Worm (Caenorhabditis elegans) whole organism, L1 larva: ENCODE measurements around the gene ceh-76.
A peak's percentile ranks its signal among the peaks of the same experiment; 100 is the strongest.

Source experiments
- C04F5.9 ChIP-seq: sonication (generic microtip); optimal IDR thresholded peaks from 2 replicates; lab custom pipeline; 2016; ENCODE audit warnings: missing genetic modification characterization, missing compliant biosample characterization
- C16A3.4 ChIP-seq: fragments of 150-350 bp; optimal IDR thresholded peaks from 2 replicates; lab custom pipeline; 2014; ENCODE audit warnings: missing biosample characterization, missing genetic modification characterization
- F16B12.6 ChIP-seq: fragments of 150-350 bp; optimal IDR thresholded peaks from 2 replicates; lab custom pipeline; 2014; ENCODE audit warnings: missing biosample characterization, missing genetic modification characterization
- Y116A8C.19 ChIP-seq: sonication (generic microtip); optimal IDR thresholded peaks from 2 replicates; lab custom pipeline; 2016; ENCODE audit warnings: missing compliant biosample characterization, missing genetic modification characterization, borderline replicate concordance
- alr-1 ChIP-seq: fragments of 200-800 bp; sonication (Bioruptor generic); optimal IDR thresholded peaks from 2 replicates; lab custom pipeline; 2018; ENCODE audit warnings: borderline replicate concordance, mild to moderate bottlenecking, missing genetic modification characterization, missing compliant biosample characterization
- aly-2 ChIP-seq: fragments of 150-350 bp; optimal IDR thresholded peaks from 2 replicates; lab custom pipeline; 2014; ENCODE audit warnings: missing biosample characterization, missing genetic modification characterization
- ama-1 ChIP-seq: fragments of 150-350 bp; optimal IDR thresholded peaks from 2 replicates; lab custom pipeline; 2014
- ceh-82 ChIP-seq, 3 experiments: fragments of 150-350 bp in 1 of 3; sonication (generic microtip) in 2 of 3; optimal IDR thresholded peaks; 2 replicates each; lab custom pipeline; 2014 to 2017; ENCODE audit warnings: missing biosample characterization in 3 of 3, missing genetic modification characterization in 3 of 3
- ceh-88 ChIP-seq: fragments of 200-800 bp; sonication (Bioruptor generic); IDR thresholded peaks from 2 replicates; pipeline ENCODE4 v1.3.6; 2022; ENCODE audit warnings: missing genetic modification characterization, missing compliant biosample characterization
- ceh-90 ChIP-seq: sonication (generic microtip); optimal IDR thresholded peaks from 2 replicates; lab custom pipeline; 2016; ENCODE audit warnings: missing genetic modification characterization, missing compliant biosample characterization
- dsc-1 ChIP-seq: sonication (generic microtip); optimal IDR thresholded peaks from 2 replicates; lab custom pipeline; 2016; ENCODE audit warnings: mild to moderate bottlenecking, missing genetic modification characterization, missing compliant biosample characterization
- efl-1 ChIP-seq, 4 experiments: fragments of 150-350 bp; optimal IDR thresholded peaks in 3 of 4; peaks in 1 of 4; 1 replicate in 1 of 4; 2 replicates in 3 of 4; lab custom pipeline; 2014; ENCODE audit warnings: missing biosample characterization in 2 of 4, missing genetic modification characterization in 2 of 4, missing genetic modification reagents in 2 of 4
- efl-3 ChIP-seq: fragments of 200-800 bp; sonication (Bioruptor generic); optimal IDR thresholded peaks from 2 replicates; lab custom pipeline; 2018; ENCODE audit warnings: mild to moderate bottlenecking, missing genetic modification characterization, missing compliant biosample characterization
- egl-13 ChIP-seq: sonication (generic microtip); optimal IDR thresholded peaks from 2 replicates; lab custom pipeline; 2016; ENCODE audit warnings: missing genotype, missing genetic modification reagents, missing genetic modification characterization, missing compliant biosample characterization
- ets-5 ChIP-seq: fragments of 200-800 bp; sonication (Bioruptor generic); IDR thresholded peaks from 2 replicates; pipeline ENCODE4 v1.3.6; 2022; ENCODE audit warnings: missing genetic modification characterization, missing compliant biosample characterization
- fkh-8 ChIP-seq: sonication (generic microtip); optimal IDR thresholded peaks from 2 replicates; lab custom pipeline; 2016; ENCODE audit warnings: mild to moderate bottlenecking, missing genetic modification characterization, missing compliant biosample characterization
- fos-1 ChIP-seq: fragments of 150-350 bp; optimal IDR thresholded peaks from 2 replicates; lab custom pipeline; 2014; ENCODE audit warnings: missing biosample characterization, missing genetic modification characterization
- grh-1 ChIP-seq: fragments of 200-800 bp; sonication (Bioruptor generic); IDR thresholded peaks from 2 replicates; pipeline ENCODE4 v1.3.6; 2022; ENCODE audit warnings: missing genetic modification reagents, missing genetic modification characterization, missing compliant biosample characterization
- hlh-17 ChIP-seq: fragments of 200-800 bp; sonication (Bioruptor generic); optimal IDR thresholded peaks from 2 replicates; lab custom pipeline; 2018; ENCODE audit warnings: missing genetic modification characterization, mild to moderate bottlenecking, missing compliant biosample characterization, moderate library complexity, borderline replicate concordance
- irx-1 ChIP-seq: sonication (generic microtip); optimal IDR thresholded peaks from 2 replicates; lab custom pipeline; 2016; ENCODE audit warnings: missing genetic modification characterization, missing compliant biosample characterization
- jun-1 ChIP-seq: fragments of 150-350 bp; optimal IDR thresholded peaks from 2 replicates; lab custom pipeline; 2014; ENCODE audit warnings: missing biosample characterization, missing genetic modification reagents, missing genetic modification characterization
- lin-13 ChIP-seq: fragments of 150-350 bp; optimal IDR thresholded peaks from 2 replicates; lab custom pipeline; 2014; ENCODE audit warnings: missing biosample characterization, missing genetic modification reagents, missing genetic modification characterization
- lin-14 ChIP-seq: fragments of 200-800 bp; sonication (Bioruptor generic); optimal IDR thresholded peaks from 2 replicates; lab custom pipeline; 2018; ENCODE audit warnings: mild to moderate bottlenecking, missing genetic modification characterization, moderate library complexity, missing compliant biosample characterization
- lin-35 ChIP-seq, 2 experiments: fragments of 150-350 bp; optimal IDR thresholded peaks; 2 replicates each; lab custom pipeline; 2014; ENCODE audit warnings: missing biosample characterization in 2 of 2, missing genetic modification characterization in 2 of 2, missing genetic modification reagents in 2 of 2
- lin-39 ChIP-seq: fragments of 150-350 bp; optimal IDR thresholded peaks from 2 replicates; lab custom pipeline; 2014; ENCODE audit warnings: missing biosample characterization, missing genetic modification reagents, missing genetic modification characterization
- lsy-2 ChIP-seq, 2 experiments: fragments of 150-350 bp; optimal IDR thresholded peaks; 2 replicates each; lab custom pipeline; 2014; ENCODE audit warnings: missing biosample characterization in 2 of 2, missing genetic modification characterization in 2 of 2
- mab-9 ChIP-seq: fragments of 200-800 bp; sonication (Bioruptor generic); IDR thresholded peaks from 2 replicates; pipeline ENCODE4 v1.3.6; 2022; ENCODE audit warnings: missing genetic modification reagents, missing genetic modification characterization, missing compliant biosample characterization
- mep-1 ChIP-seq: fragments of 150-350 bp; optimal IDR thresholded peaks from 2 replicates; lab custom pipeline; 2014; ENCODE audit warnings: missing biosample characterization, missing genetic modification characterization
- nhr-19 ChIP-seq: fragments of 200-800 bp; sonication (Bioruptor generic); conservative IDR thresholded peaks from 2 replicates; pipeline ENCODE4 v1.3.6; 2022; ENCODE audit warnings: missing genetic modification characterization, missing compliant biosample characterization
- nhr-20 ChIP-seq: sonication (generic microtip); optimal IDR thresholded peaks from 2 replicates; lab custom pipeline; 2016; ENCODE audit warnings: mild to moderate bottlenecking, missing genetic modification characterization, missing compliant biosample characterization
- nhr-237 ChIP-seq: fragments of 150-350 bp; optimal IDR thresholded peaks from 2 replicates; lab custom pipeline; 2014; ENCODE audit warnings: missing biosample characterization, missing genetic modification characterization
- nhr-28 ChIP-seq: fragments of 150-350 bp; optimal IDR thresholded peaks from 2 replicates; lab custom pipeline; 2014; ENCODE audit warnings: missing biosample characterization, missing genetic modification characterization
- nhr-47 ChIP-seq: sonication (generic microtip); optimal IDR thresholded peaks from 2 replicates; lab custom pipeline; 2016; ENCODE audit warnings: mild to moderate bottlenecking, missing genetic modification characterization, moderate library complexity, missing compliant biosample characterization
- nhr-71 ChIP-seq: sonication (generic microtip); optimal IDR thresholded peaks from 2 replicates; lab custom pipeline; 2016; ENCODE audit warnings: mild to moderate bottlenecking, missing genetic modification characterization, moderate library complexity, missing compliant biosample characterization
- nhr-77 ChIP-seq: fragments of 150-350 bp; optimal IDR thresholded peaks from 2 replicates; lab custom pipeline; 2014; ENCODE audit warnings: missing biosample characterization, missing genetic modification characterization
- nhr-85 ChIP-seq: sonication (generic microtip); peaks from one replicate; lab custom pipeline; 2016; ENCODE audit warnings: missing genetic modification characterization, inconsistent platforms, missing compliant biosample characterization
- nhr-90 ChIP-seq: sonication (generic microtip); optimal IDR thresholded peaks from 2 replicates; lab custom pipeline; 2016; ENCODE audit warnings: mild to moderate bottlenecking, missing genetic modification characterization, missing compliant biosample characterization; ENCODE audit not compliant: poor library complexity
- pax-3 ChIP-seq: fragments of 200-800 bp; sonication (Bioruptor generic); optimal IDR thresholded peaks from 2 replicates; lab custom pipeline; 2018; ENCODE audit warnings: mild to moderate bottlenecking, missing genetic modification characterization, moderate library complexity, missing compliant biosample characterization
- rnt-1 ChIP-seq: sonication (generic microtip); optimal IDR thresholded peaks from 2 replicates; lab custom pipeline; 2016; ENCODE audit warnings: mild to moderate bottlenecking, missing genetic modification characterization, moderate library complexity, missing compliant biosample characterization
- snu-23 ChIP-seq: sonication (generic microtip); optimal IDR thresholded peaks from 2 replicates; lab custom pipeline; 2016; ENCODE audit warnings: missing genetic modification characterization, missing compliant biosample characterization
- sox-4 ChIP-seq: sonication (generic microtip); optimal IDR thresholded peaks from 2 replicates; lab custom pipeline; 2016; ENCODE audit warnings: missing genetic modification characterization, missing compliant biosample characterization
- sup-37 ChIP-seq: fragments of 200-800 bp; sonication (Bioruptor generic); optimal IDR thresholded peaks from 2 replicates; lab custom pipeline; 2018; ENCODE audit warnings: mild to moderate bottlenecking, missing genetic modification characterization, missing compliant biosample characterization
- swsn-7 ChIP-seq: sonication (generic microtip); optimal IDR thresholded peaks from 2 replicates; lab custom pipeline; 2016; ENCODE audit warnings: missing genetic modification characterization, missing compliant biosample characterization
- tbx-2 ChIP-seq: sonication (generic microtip); optimal IDR thresholded peaks from 2 replicates; lab custom pipeline; 2016; ENCODE audit warnings: missing genetic modification characterization, missing compliant biosample characterization
- tlp-1 ChIP-seq: fragments of 150-350 bp; optimal IDR thresholded peaks from 2 replicates; lab custom pipeline; 2014; ENCODE audit warnings: missing biosample characterization, missing genetic modification characterization
- unc-30 ChIP-seq: sonication (generic microtip); optimal IDR thresholded peaks from 2 replicates; lab custom pipeline; 2017; ENCODE audit warnings: missing biosample characterization, missing genetic modification characterization
- unc-62 ChIP-seq: fragments of 150-350 bp; optimal IDR thresholded peaks from 2 replicates; lab custom pipeline; 2014; ENCODE audit warnings: missing biosample characterization, missing genetic modification reagents, missing genetic modification characterization
- unc-86 ChIP-seq: sonication (generic microtip); optimal IDR thresholded peaks from 2 replicates; lab custom pipeline; 2016; ENCODE audit warnings: missing genetic modification characterization, missing compliant biosample characterization
- unc-98 ChIP-seq: fragments of 200-800 bp; sonication (Bioruptor generic); IDR thresholded peaks from 2 replicates; pipeline ENCODE4 v1.3.6; 2022; ENCODE audit warnings: missing genetic modification characterization, missing compliant biosample characterization
- vab-15 ChIP-seq: sonication (generic microtip); optimal IDR thresholded peaks from 2 replicates; lab custom pipeline; 2017; ENCODE audit warnings: missing genotype, mild to moderate bottlenecking, missing genetic modification characterization, missing compliant biosample characterization
- zip-4 ChIP-seq: fragments of 200-800 bp; sonication (Bioruptor generic); optimal IDR thresholded peaks from 2 replicates; lab custom pipeline; 2018; ENCODE audit warnings: mild to moderate bottlenecking, missing genetic modification characterization, moderate library complexity, missing compliant biosample characterization

Gene ceh-76

ce11 chrV:7971376-7971775 is 23.1 kb downstream of the ceh-76 start:
- TF ChIP-seq fkh-8 (tag; lab: Kevin White, UChicago) = peak; percentile 69
- peak; percentile 12 for TF ChIP-seq sox-4 (tag; lab: Kevin White, UChicago)
- no peak for TF ChIP-seq lin-35 (GFP tag; optimal IDR thresholded peaks at IDR 0.05; lab: Kevin White, UChicago)
- peak; percentile 8 for TF ChIP-seq dsc-1
- TF ChIP-seq nhr-71 (tag; lab: Kevin White, UChicago) = peak; percentile 8
- TF ChIP-seq aly-2 (tag; lab: Kevin White, UChicago) = no peak
- TF ChIP-seq ceh-82 (tag; optimal IDR thresholded peaks at IDR 0.05; lab: Kevin White, UChicago) = no peak

ce11 chrV:7970519-7970918 is 24.0 kb downstream of the ceh-76 start:
- TF ChIP-seq nhr-85 (tag; lab: Kevin White, UChicago) (no peak), nhr-47 (tag; lab: Kevin White, UChicago) (peak; percentile 41), alr-1 (no peak), unc-86 (tag; lab: Kevin White, UChicago) (no peak), F16B12.6 (tag; lab: Kevin White, UChicago) (no peak), efl-3 (GFP tag; lab: Kevin White, UChicago) (no peak), mep-1 (tag; lab: Kevin White, UChicago) (no peak), rnt-1 (tag; lab: Kevin White, UChicago) (no peak), fos-1 (tag; lab: Kevin White, UChicago) (no peak), Y116A8C.19 (tag; lab: Kevin White, UChicago) (no peak), lin-14 (peak; percentile 16), jun-1 (tag; lab: Kevin White, UChicago) (no peak), snu-23 (GFP tag; lab: Kevin White, UChicago) (no peak), nhr-19 (GFP tag; lab: Robert Waterston, UW) (no peak), ceh-88 (GFP tag; lab: Robert Waterston, UW) (no peak), fkh-8 (tag; lab: Kevin White, UChicago) (peak; percentile 77), lsy-2 (tag; optimal IDR thresholded peaks at IDR 0.05; lab: Kevin White, UChicago) (peak in 1 of 2 experiments; percentile 1), ets-5 (no peak), ama-1 (lab: Kevin White, UChicago) (no peak), C16A3.4 (tag; lab: Kevin White, UChicago) (no peak), swsn-7 (tag; lab: Kevin White, UChicago) (no peak), unc-62 (GFP tag; lab: Kevin White, UChicago) (no peak), lin-39 (tag; lab: Kevin White, UChicago) (no peak), irx-1 (tag; lab: Kevin White, UChicago) (no peak), nhr-71 (tag; lab: Kevin White, UChicago) (peak; percentile 51), unc-30 (no peak), aly-2 (tag; lab: Kevin White, UChicago) (no peak), vab-15 (no peak), pax-3 (tag; lab: Kevin White, UChicago) (no peak), grh-1 (GFP tag; lab: Robert Waterston, UW) (no peak), zip-4 (GFP tag; lab: Kevin White, UChicago) (no peak), nhr-90 (tag; lab: Kevin White, UChicago) (no peak), tlp-1 (tag; lab: Kevin White, UChicago) (no peak), dsc-1 (peak; percentile 46), nhr-77 (tag; lab: Kevin White, UChicago) (no peak), egl-13 (tag; lab: Kevin White, UChicago) (peak; percentile 22), unc-98 (GFP tag; lab: Robert Waterston, UW) (no peak), hlh-17 (no peak), efl-1 (optimal IDR thresholded peaks at IDR 0.05; lab: Kevin White, UChicago) (no peak), efl-1 (GFP tag; optimal IDR thresholded peaks at IDR 0.05 in 1 of 2; lab: Kevin White, UChicago) (no peak), ceh-90 (tag; lab: Kevin White, UChicago) (no peak), sup-37 (no peak), nhr-237 (tag; lab: Kevin White, UChicago) (no peak), C04F5.9 (tag; lab: Kevin White, UChicago) (no peak), lin-13 (GFP tag; lab: Kevin White, UChicago) (no peak), nhr-20 (tag; lab: Kevin White, UChicago) (peak; percentile 43), mab-9 (GFP tag; lab: Robert Waterston, UW) (no peak), tbx-2 (tag; lab: Kevin White, UChicago) (no peak), nhr-28 (tag; lab: Kevin White, UChicago) (no peak)
